Worm (Caenorhabditis elegans): ENCODE results near the gene clec-213.

DNA sequence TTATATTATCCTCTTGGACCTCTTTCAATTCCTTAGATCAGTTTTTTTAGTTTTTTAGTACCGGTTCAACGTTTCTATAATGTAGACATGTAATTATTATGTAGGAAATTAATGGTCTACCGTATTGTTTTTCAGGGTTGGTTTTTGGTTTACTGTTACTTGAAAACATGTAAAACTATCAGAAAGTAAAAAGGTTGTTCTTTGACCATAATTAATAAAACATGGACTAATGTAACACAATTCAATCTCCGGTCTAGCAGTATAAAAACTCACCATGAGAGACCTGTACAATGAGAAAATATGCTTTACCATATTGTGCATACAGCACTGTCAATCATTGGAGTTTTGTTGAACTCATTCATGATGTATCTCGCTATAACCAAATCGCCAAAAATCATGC lies 30.5 kb downstream of the clec-213 start, which contains the start of gene srd-29:
- TF ChIP-seq nhr-12 (tag; optimal IDR thresholded peaks at IDR 0.05) (no peak), skn-1 (tag; optimal IDR thresholded peaks at IDR 0.05) (no peak), pqm-1 (tag; optimal IDR thresholded peaks at IDR 0.05) (no peak), mdl-1 (tag; optimal IDR thresholded peaks at IDR 0.05) (no peak), nhr-23 (tag; optimal IDR thresholded peaks at IDR 0.05) (no peak), elt-1 (tag; optimal IDR thresholded peaks at IDR 0.05) (no peak), fkh-2 (tag; optimal IDR thresholded peaks at IDR 0.05) (no peak), fos-1 (tag; optimal IDR thresholded peaks at IDR 0.05) (no peak), nhr-237 (tag; optimal IDR thresholded peaks at IDR 0.05) (no peak), nhr-25 (tag; optimal IDR thresholded peaks at IDR 0.05) (no peak), lin-15B (tag; optimal IDR thresholded peaks at IDR 0.05) (no peak), zag-1 (tag; optimal IDR thresholded peaks at IDR 0.05) (no peak), fkh-10 (GFP tag; optimal IDR thresholded peaks at IDR 0.05) (no peak)
